Fruit fly (Drosophila melanogaster) whole organism, embryonic: ENCODE data around the gene Rpt5.

ENCODE experiments used
- B-H1 ChIP-seq: fragments of 200-800 bp; sonication (Bioruptor generic); IDR thresholded peaks from 3 replicates; pipeline ENCODE4 v1.3.6; 2022; ENCODE audit warnings: missing biosample characterization, missing genetic modification characterization
- CG10267 ChIP-seq: fragments of 200-800 bp; sonication (Bioruptor generic); optimal IDR thresholded peaks from 2 replicates; lab custom pipeline; 2018; ENCODE audit warnings: missing biosample characterization, mild to moderate bottlenecking, missing genetic modification characterization, moderate library complexity
- CG10979 ChIP-seq: fragments of 200-800 bp; sonication (Bioruptor generic); optimal IDR thresholded peaks from 2 replicates; lab custom pipeline; 2018; ENCODE audit warnings: missing biosample characterization, mild to moderate bottlenecking, missing genetic modification characterization, moderate library complexity
- CG12391 ChIP-seq: fragments of 200-800 bp; sonication (Bioruptor generic); optimal IDR thresholded peaks from 3 replicates; lab custom pipeline; 2018; ENCODE audit warnings: missing biosample characterization, mild to moderate bottlenecking, missing genetic modification characterization, moderate library complexity
- CG14965 ChIP-seq: fragments of 200-800 bp; sonication (Bioruptor generic); optimal IDR thresholded peaks from 2 replicates; lab custom pipeline; 2016; ENCODE audit warnings: missing biosample characterization, missing genetic modification characterization, borderline replicate concordance
- CG1602 ChIP-seq: fragments of 200-800 bp; sonication (Bioruptor generic); optimal IDR thresholded peaks from 3 replicates; lab custom pipeline; 2016; ENCODE audit warnings: missing biosample characterization, missing genetic modification characterization
- CG16813 ChIP-seq: fragments of 200-800 bp; sonication (Bioruptor generic); IDR thresholded peaks from 3 replicates; pipeline ENCODE4 v1.3.6; 2022; ENCODE audit warnings: missing biosample characterization, missing genetic modification characterization; ENCODE audit not compliant: partially characterized antibody
- CG17186 ChIP-seq: fragments of 200-800 bp; sonication (Bioruptor generic); optimal IDR thresholded peaks from 3 replicates; lab custom pipeline; 2017; ENCODE audit warnings: missing biosample characterization, missing genetic modification reagents, missing genetic modification characterization
- CG17361 ChIP-seq: fragments of 200-800 bp; sonication (Bioruptor generic); IDR thresholded peaks from 3 replicates; pipeline ENCODE4 v1.3.6; 2022; ENCODE audit warnings: missing biosample characterization, missing genetic modification characterization
- CG17912 ChIP-seq: fragments of 200-800 bp; sonication (Bioruptor generic); optimal IDR thresholded peaks from 2 replicates; lab custom pipeline; 2018; ENCODE audit warnings: missing biosample characterization, mild to moderate bottlenecking, missing genetic modification characterization
- CG2199 ChIP-seq: fragments of 200-800 bp; sonication (Bioruptor generic); IDR thresholded peaks from 3 replicates; pipeline ENCODE4 v1.3.6; 2022; ENCODE audit warnings: missing biosample characterization, missing genetic modification characterization
- CG2712 ChIP-seq: fragments of 200-800 bp; optimal IDR thresholded peaks from 3 replicates; lab custom pipeline; 2019; ENCODE audit warnings: missing biosample characterization, mild to moderate bottlenecking, missing genetic modification characterization, moderate library complexity
- CG33213 ChIP-seq: fragments of 200-800 bp; sonication (Bioruptor generic); optimal IDR thresholded peaks from 3 replicates; lab custom pipeline; 2016; ENCODE audit warnings: missing biosample characterization, missing genetic modification characterization
- CG34224 ChIP-seq: fragments of 200-800 bp; sonication (Bioruptor generic); IDR thresholded peaks from 3 replicates; pipeline ENCODE4 v1.3.6; 2022; ENCODE audit warnings: missing biosample characterization, missing genetic modification characterization; ENCODE audit not compliant: partially characterized antibody
- CG4282 ChIP-seq: fragments of 200-800 bp; sonication (Bioruptor generic); optimal IDR thresholded peaks from 2 replicates; lab custom pipeline; 2016; ENCODE audit warnings: missing biosample characterization, missing genetic modification characterization
- CG43689 ChIP-seq: fragments of 200-800 bp; sonication (Bioruptor generic); IDR thresholded peaks from 2 replicates; pipeline ENCODE4 v1.3.6; 2022; ENCODE audit warnings: missing biosample characterization, missing genetic modification characterization
- CG5245 ChIP-seq: fragments of 200-800 bp; sonication (Bioruptor generic); optimal IDR thresholded peaks from 3 replicates; lab custom pipeline; 2016; ENCODE audit warnings: missing biosample characterization, missing genetic modification characterization
- CG8089 ChIP-seq: fragments of 200-800 bp; sonication (Bioruptor generic); optimal IDR thresholded peaks from 3 replicates; lab custom pipeline; 2016; ENCODE audit warnings: missing biosample characterization, missing genetic modification characterization
- CoRest ChIP-seq: fragments of 200-800 bp; sonication (Bioruptor generic); optimal IDR thresholded peaks from 3 replicates; lab custom pipeline; 2018; ENCODE audit warnings: missing biosample characterization, mild to moderate bottlenecking, missing genetic modification characterization, moderate library complexity
- CrebB ChIP-seq: fragments of 200-800 bp; sonication (Bioruptor generic); optimal IDR thresholded peaks from 3 replicates; lab custom pipeline; 2018; ENCODE audit warnings: missing biosample characterization, mild to moderate bottlenecking, missing genetic modification characterization
- D19A ChIP-seq: fragments of 200-800 bp; optimal IDR thresholded peaks from 3 replicates; lab custom pipeline; 2019; ENCODE audit warnings: missing biosample characterization, mild to moderate bottlenecking, missing genetic modification characterization, moderate library complexity
- HLH3B ChIP-seq: fragments of 200-800 bp; sonication (Bioruptor generic); IDR thresholded peaks from 2 replicates; pipeline ENCODE4 v1.3.6; 2022; ENCODE audit warnings: missing biosample characterization, missing genetic modification characterization
- HLH54F ChIP-seq: fragments of 200-800 bp; sonication (Bioruptor generic); optimal IDR thresholded peaks from 3 replicates; lab custom pipeline; 2016; ENCODE audit warnings: missing biosample characterization, missing genetic modification characterization
- Hmr ChIP-seq: fragments of 200-800 bp; sonication (Bioruptor generic); optimal IDR thresholded peaks from 3 replicates; lab custom pipeline; 2017; ENCODE audit warnings: mild to moderate bottlenecking, missing biosample characterization, missing genetic modification reagents, missing genetic modification characterization
- Hr39 ChIP-seq: fragments of >200 bp; optimal IDR thresholded peaks from 2 replicates; lab custom pipeline; 2017
- Hsf ChIP-seq: fragments of 200-800 bp; sonication (Bioruptor generic); optimal IDR thresholded peaks from 3 replicates; lab custom pipeline; 2016; ENCODE audit warnings: missing biosample characterization, missing genetic modification characterization
- MTF-1 ChIP-seq: fragments of 200-800 bp; sonication (Bioruptor generic); optimal IDR thresholded peaks from 2 replicates; lab custom pipeline; 2018; ENCODE audit warnings: missing biosample characterization, mild to moderate bottlenecking, missing genetic modification characterization, borderline replicate concordance
- Mad ChIP-seq: fragments of 200-800 bp; sonication (Bioruptor generic); optimal IDR thresholded peaks from 2 replicates; lab custom pipeline; 2016; ENCODE audit warnings: missing biosample characterization, missing genetic modification characterization
- Myb ChIP-seq: fragments of 200-800 bp; sonication (Bioruptor generic); optimal IDR thresholded peaks from 2 replicates; lab custom pipeline; 2016; ENCODE audit warnings: missing biosample characterization, missing genetic modification characterization
- Nf-YA ChIP-seq: fragments of 200-800 bp; sonication (Bioruptor generic); IDR thresholded peaks from 2 replicates; pipeline ENCODE4 v1.3.6; 2022; ENCODE audit warnings: missing biosample characterization, missing genetic modification characterization
- abd-A ChIP-seq: fragments of 200-800 bp; sonication (Bioruptor generic); optimal IDR thresholded peaks from 3 replicates; lab custom pipeline; 2019; ENCODE audit warnings: missing biosample characterization, mild to moderate bottlenecking, missing genetic modification characterization, moderate library complexity
- az2 ChIP-seq: fragments of 200-800 bp; sonication (Bioruptor generic); optimal IDR thresholded peaks from 3 replicates; lab custom pipeline; 2016; ENCODE audit warnings: missing biosample characterization, missing genetic modification characterization
- bsh ChIP-seq, 2 experiments: fragments of 200-800 bp; sonication (Bioruptor generic); optimal IDR thresholded peaks; 2 replicates each; lab custom pipeline; 2017 to 2018; ENCODE audit warnings: mild to moderate bottlenecking in 2 of 2, missing biosample characterization in 2 of 2, missing genetic modification characterization in 2 of 2, moderate library complexity in 1 of 2
- cad ChIP-seq: fragments of >200 bp; optimal IDR thresholded peaks from 2 replicates; lab custom pipeline; 2017; ENCODE audit warnings: missing biosample characterization, missing genetic modification characterization
- chinmo ChIP-seq: fragments of 200-800 bp; sonication (Bioruptor generic); IDR thresholded peaks from 4 replicates; pipeline ENCODE4 v1.3.6; 2022; ENCODE audit warnings: missing biosample characterization, missing genetic modification characterization; ENCODE audit not compliant: partially characterized antibody
- ci ChIP-seq: fragments of 200-800 bp; sonication (Bioruptor generic); IDR thresholded peaks from 3 replicates; pipeline ENCODE4 v1.3.6; 2022; ENCODE audit warnings: missing biosample characterization, missing genetic modification characterization
- crol ChIP-seq: fragments of 200-800 bp; sonication (Bioruptor generic); IDR thresholded peaks from 2 replicates; pipeline ENCODE4 v1.3.6; 2022; ENCODE audit warnings: missing biosample characterization, missing genetic modification characterization
- crp ChIP-seq, 2 experiments: fragments of 200-800 bp; sonication (Bioruptor generic); optimal IDR thresholded peaks; 2 replicates in 1 of 2; 3 replicates in 1 of 2; lab custom pipeline; 2017; ENCODE audit warnings: missing biosample characterization in 2 of 2, missing genetic modification characterization in 2 of 2, mild to moderate bottlenecking in 1 of 2, moderate library complexity in 1 of 2
- da ChIP-seq: fragments of 200-800 bp; sonication (Bioruptor generic); optimal IDR thresholded peaks from 2 replicates; lab custom pipeline; 2016; ENCODE audit warnings: missing biosample characterization, missing genetic modification characterization
- lbe ChIP-seq: fragments of 200-800 bp; sonication (Bioruptor generic); optimal IDR thresholded peaks from 2 replicates; lab custom pipeline; 2016; ENCODE audit warnings: missing biosample characterization, mild to moderate bottlenecking, missing genetic modification characterization
- oc ChIP-seq: fragments of 200-800 bp; sonication (Bioruptor generic); optimal IDR thresholded peaks from 2 replicates; lab custom pipeline; 2018; ENCODE audit warnings: missing biosample characterization, mild to moderate bottlenecking, missing genetic modification characterization, moderate library complexity
- odd ChIP-seq: fragments of 200-800 bp; sonication (Bioruptor generic); optimal IDR thresholded peaks from 2 replicates; lab custom pipeline; 2017; ENCODE audit warnings: missing biosample characterization, mild to moderate bottlenecking, missing genetic modification characterization
- repo ChIP-seq: fragments of 200-800 bp; sonication (Bioruptor generic); optimal IDR thresholded peaks from 2 replicates; lab custom pipeline; 2016; ENCODE audit warnings: missing biosample characterization, missing genetic modification characterization
- rib ChIP-seq: fragments of 200-800 bp; sonication (Bioruptor generic); IDR thresholded peaks from 2 replicates; pipeline ENCODE4 v1.3.6; 2022; ENCODE audit warnings: missing biosample characterization, missing genetic modification characterization
- sqz ChIP-seq: fragments of 200-800 bp; sonication (Bioruptor generic); optimal IDR thresholded peaks from 3 replicates; lab custom pipeline; 2018; ENCODE audit warnings: missing biosample characterization, mild to moderate bottlenecking, missing genetic modification characterization
- sug ChIP-seq: fragments of 200-800 bp; optimal IDR thresholded peaks from 2 replicates; lab custom pipeline; 2019; ENCODE audit warnings: missing biosample characterization, mild to moderate bottlenecking, missing genetic modification characterization, moderate library complexity
- trh ChIP-seq: fragments of 200-800 bp; sonication (Bioruptor generic); optimal IDR thresholded peaks from 2 replicates; lab custom pipeline; 2016; ENCODE audit warnings: missing biosample characterization, missing genetic modification characterization
- unc-4 ChIP-seq: fragments of 200-800 bp; sonication (Bioruptor generic); IDR thresholded peaks from 2 replicates; pipeline ENCODE4 v1.3.6; 2022; ENCODE audit warnings: missing biosample characterization, missing genetic modification characterization; ENCODE audit not compliant: partially characterized antibody
- usp ChIP-seq: fragments of >200 bp; optimal IDR thresholded peaks from 2 replicates; lab custom pipeline; 2017; ENCODE audit warnings: missing biosample characterization, missing genetic modification characterization
- zfh2 ChIP-seq: fragments of 200-800 bp; sonication (Bioruptor generic); optimal IDR thresholded peaks from 2 replicates; lab custom pipeline; 2016; ENCODE audit warnings: missing biosample characterization, missing genetic modification characterization

Gene Rpt5

DNA sequence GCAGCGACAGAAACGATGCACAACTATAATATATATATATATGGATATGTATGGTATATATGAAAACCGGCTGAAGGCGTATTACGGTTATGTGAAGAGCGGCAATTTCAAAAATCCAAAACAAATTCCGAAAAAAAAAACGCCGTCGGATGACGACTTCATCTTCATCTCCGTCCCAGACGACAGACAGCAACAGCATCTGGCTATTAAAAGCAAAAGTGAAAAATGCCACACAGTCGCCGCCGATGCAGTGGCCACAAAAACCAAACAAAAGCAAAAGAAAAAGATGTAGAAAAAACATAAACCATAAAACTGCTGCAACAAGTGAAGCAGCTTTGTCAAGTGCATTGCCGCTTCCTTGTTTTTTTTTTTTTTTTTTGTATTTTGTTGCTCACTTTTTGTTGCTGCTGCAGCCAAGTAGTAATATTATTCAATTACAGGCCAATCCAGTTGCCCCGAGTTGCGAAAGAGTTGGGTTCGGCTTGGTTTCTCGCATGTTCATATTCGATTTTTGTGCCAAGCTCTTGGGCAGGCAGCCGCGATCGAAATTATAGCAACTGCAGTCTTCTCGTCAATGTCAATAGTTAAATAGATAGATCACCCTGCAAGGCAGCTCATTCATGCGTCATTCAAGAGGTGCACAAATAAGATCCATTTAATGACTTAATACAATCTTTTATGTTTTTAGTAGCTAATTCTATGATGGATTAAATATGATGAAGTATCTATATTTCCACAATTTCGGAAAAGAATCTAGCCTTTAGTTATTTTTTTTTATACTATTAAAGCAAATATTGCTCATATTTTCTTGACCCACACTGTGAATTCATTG lies 17.9 kb upstream of the Rpt5 start (continued):
- TF ChIP-seq CG1602 (GFP tag; lab: Kevin White, UChicago) = no peak
- no peak for TF ChIP-seq unc-4 (GFP tag; lab: Robert Waterston, UW)
- no peak for TF ChIP-seq odd
- peak; percentile 18 for TF ChIP-seq oc (tag; lab: Kevin White, UChicago)
- no peak for TF ChIP-seq zfh2 (GFP tag; lab: Kevin White, UChicago)
- TF ChIP-seq CG8089 (GFP tag; lab: Kevin White, UChicago) = no peak
- no peak for TF ChIP-seq crp (GFP tag; optimal IDR thresholded peaks at IDR 0.05; lab: Kevin White, UChicago)
- no peak for TF ChIP-seq MTF-1 (GFP tag; lab: Kevin White, UChicago)
- TF ChIP-seq Hsf (GFP tag; lab: Kevin White, UChicago) = peak; percentile 24
- TF ChIP-seq az2 (GFP tag; lab: Kevin White, UChicago) = no peak
- no peak for TF ChIP-seq CG5245 (GFP tag; lab: Kevin White, UChicago)
- TF ChIP-seq usp = no peak
- 0 out of 4 replicates have a peak, but pooled peaks have one; percentile 54 for TF ChIP-seq chinmo
- no peak for TF ChIP-seq Hr39 (lab: Kevin White, UChicago)
- peak; percentile 40; the same call in 1 of the 3 replicates for TF ChIP-seq ci (GFP tag; lab: Robert Waterston, UW)
- TF ChIP-seq CG2199 (GFP tag; lab: Robert Waterston, UW) = 0 out of 3 replicates have a peak, but pooled peaks have one; percentile 63
- TF ChIP-seq da (GFP tag; lab: Kevin White, UChicago) = no peak
- peak in 1 of 2 experiments; percentile 7 for TF ChIP-seq bsh (GFP tag; optimal IDR thresholded peaks at IDR 0.05; lab: Kevin White, UChicago)
- TF ChIP-seq HLH54F (GFP tag; lab: Kevin White, UChicago) = no peak
- no peak for TF ChIP-seq abd-A (tag; lab: Kevin White, UChicago)
- no peak for TF ChIP-seq D19A (tag; lab: Kevin White, UChicago)
- no peak for TF ChIP-seq CrebB (tag; lab: Kevin White, UChicago)
- no peak for TF ChIP-seq sug (tag; lab: Kevin White, UChicago)
- TF ChIP-seq trh (GFP tag; lab: Kevin White, UChicago) = no peak
- TF ChIP-seq CG4282 (GFP tag; lab: Kevin White, UChicago) = no peak
- TF ChIP-seq cad (GFP tag; lab: Kevin White, UChicago) = no peak
- no peak for TF ChIP-seq CG17186 (GFP tag; lab: Kevin White, UChicago)
- TF ChIP-seq CG33213 (GFP tag; lab: Kevin White, UChicago) = no peak
- TF ChIP-seq CG34224 = no peak
- TF ChIP-seq CG17912 (GFP tag; lab: Kevin White, UChicago) = no peak
- no peak for TF ChIP-seq CG16813
- TF ChIP-seq sqz = peak; percentile 25
- TF ChIP-seq Hmr = no peak
- no peak for TF ChIP-seq CG43689 (GFP tag; lab: Robert Waterston, UW)
- no peak for TF ChIP-seq Mad (GFP tag; lab: Kevin White, UChicago)
- TF ChIP-seq CG12391 (tag; lab: Kevin White, UChicago) = peak; percentile 25
- TF ChIP-seq crol (GFP tag; lab: Robert Waterston, UW) = no peak
- no peak for TF ChIP-seq HLH3B
- TF ChIP-seq Nf-YA (GFP tag; lab: Robert Waterston, UW) = no peak
- TF ChIP-seq Myb (GFP tag; lab: Kevin White, UChicago) = no peak
- no peak for TF ChIP-seq CG10979 (tag; lab: Kevin White, UChicago)
- TF ChIP-seq CG14965 (GFP tag; lab: Kevin White, UChicago) = no peak
- no peak for TF ChIP-seq CG10267 (tag; lab: Kevin White, UChicago)
- no peak for TF ChIP-seq repo (GFP tag; lab: Kevin White, UChicago)
- TF ChIP-seq CG17361 = no peak
- TF ChIP-seq rib = no peak
- TF ChIP-seq CG2712 = no peak
- no peak for TF ChIP-seq CoRest (tag; lab: Kevin White, UChicago)
- TF ChIP-seq lbe (GFP tag; lab: Kevin White, UChicago) = no peak
- TF ChIP-seq B-H1 (GFP tag; lab: Robert Waterston, UW) = no peak; the same call in 2 of the 3 replicates
